Comparison of ENCODE assay signal across 3 worm cellular contexts in the genomic region with DNA sequence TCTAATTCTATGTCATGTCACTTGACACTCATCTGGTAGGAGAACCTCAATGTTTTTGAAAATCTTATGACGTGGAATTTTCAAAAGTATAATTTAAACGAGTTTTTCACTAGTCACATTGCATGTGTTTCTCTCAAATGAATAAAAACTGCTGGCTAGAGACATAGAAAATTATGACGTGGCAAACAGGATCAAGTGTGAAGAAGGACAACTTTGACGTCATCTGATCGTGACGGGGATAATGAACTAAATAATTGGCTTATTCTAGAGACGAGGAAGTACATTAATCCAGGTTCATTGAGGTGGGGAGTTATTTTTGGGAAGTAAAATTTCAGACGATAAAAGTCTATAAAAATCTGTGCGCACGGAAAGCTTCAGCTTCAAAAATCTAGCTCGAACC.
A peak's percentile ranks its signal among the peaks of the same experiment; 100 is the strongest.
TF ChIP-seq lines count a peak whose summit lies in the region.

No protein-coding gene starts in this region.

TF ChIP-seq in whole organism, L1 larva, 84 proteins besides CTCF, POLR2A, EP300 and RAD21:
- no peak for TF ChIP-seq ceh-82 (tag; optimal IDR thresholded peaks at IDR 0.05; lab: Kevin White, UChicago)
- TF ChIP-seq zip-4 (GFP tag; optimal IDR thresholded peaks at IDR 0.05; lab: Kevin White, UChicago): no peak
- peak; percentile 16 for TF ChIP-seq ztf-4 (tag; optimal IDR thresholded peaks at IDR 0.05; lab: Kevin White, UChicago)
- peak; percentile 63 for TF ChIP-seq dsc-1 (tag; optimal IDR thresholded peaks at IDR 0.05; lab: Kevin White, UChicago)
- TF ChIP-seq swsn-7 (tag; optimal IDR thresholded peaks at IDR 0.05; lab: Kevin White, UChicago): peak; percentile 3
- peak; percentile 19 for TF ChIP-seq blmp-1 (tag; optimal IDR thresholded peaks at IDR 0.05; lab: Kevin White, UChicago)
- peak; percentile 18 for TF ChIP-seq lin-14 (GFP tag; optimal IDR thresholded peaks at IDR 0.05; lab: Kevin White, UChicago)
- peak; percentile 52 for TF ChIP-seq nhr-85 (tag; lab: Kevin White, UChicago)
- peak; percentile 22 for TF ChIP-seq nhr-47 (tag; optimal IDR thresholded peaks at IDR 0.05; lab: Kevin White, UChicago)
- TF ChIP-seq nhr-20 (tag; optimal IDR thresholded peaks at IDR 0.05; lab: Kevin White, UChicago): peak; percentile 9
- TF ChIP-seq nhr-71 (tag; optimal IDR thresholded peaks at IDR 0.05; lab: Kevin White, UChicago): peak; percentile 44
- no peak for TF ChIP-seq elt-3 (tag; optimal IDR thresholded peaks at IDR 0.05; lab: Kevin White, UChicago)
TF ChIP-seq in whole organism, L1 larva: peak in this region for 9.

TF ChIP-seq in whole organism, L2 larva, 48 proteins besides CTCF, POLR2A, EP300 and RAD21:
- TF ChIP-seq nhr-25 (tag; optimal IDR thresholded peaks at IDR 0.05; lab: Kevin White, UChicago) (peak; percentile 40), crh-2 (tag; optimal IDR thresholded peaks at IDR 0.05; lab: Kevin White, UChicago) (no peak), nhr-10 (tag; optimal IDR thresholded peaks at IDR 0.05; lab: Kevin White, UChicago) (no peak), lsy-2 (tag; optimal IDR thresholded peaks at IDR 0.05; lab: Kevin White, UChicago) (peak in 1 of 2 experiments; percentile 38)
TF ChIP-seq in whole organism, L2 larva: peak in this region for 2.

TF ChIP-seq in whole organism, L3 larva, 47 proteins besides CTCF, POLR2A, EP300 and RAD21:
- TF ChIP-seq lin-39 (tag; optimal IDR thresholded peaks at IDR 0.05; lab: Kevin White, UChicago): no peak
- TF ChIP-seq nhr-23 (tag; optimal IDR thresholded peaks at IDR 0.05; lab: Kevin White, UChicago): peak; percentile 20
- peak; percentile 50 for TF ChIP-seq nhr-25 (tag; optimal IDR thresholded peaks at IDR 0.05; lab: Kevin White, UChicago)
- TF ChIP-seq jun-1 (tag; optimal IDR thresholded peaks at IDR 0.05; lab: Kevin White, UChicago): no peak
- TF ChIP-seq zag-1 (tag; optimal IDR thresholded peaks at IDR 0.05; lab: Kevin White, UChicago): no peak
- TF ChIP-seq mdl-1 (tag; optimal IDR thresholded peaks at IDR 0.05; lab: Kevin White, UChicago): no peak
- TF ChIP-seq ceh-9 (tag; optimal IDR thresholded peaks at IDR 0.05; lab: Kevin White, UChicago): no peak
- no peak for TF ChIP-seq daf-12 (tag; optimal IDR thresholded peaks at IDR 0.05; lab: Kevin White, UChicago)
- no peak for TF ChIP-seq elt-2 (tag; optimal IDR thresholded peaks at IDR 0.05; lab: Kevin White, UChicago)
- no peak for TF ChIP-seq pqm-1 (tag; optimal IDR thresholded peaks at IDR 0.05; lab: Kevin White, UChicago)
- TF ChIP-seq ceh-16 (tag; optimal IDR thresholded peaks at IDR 0.05; lab: Kevin White, UChicago): no peak
- TF ChIP-seq lin-15B (tag; optimal IDR thresholded peaks at IDR 0.05; lab: Kevin White, UChicago): no peak

Comparison
In these comparisons a context has a peak if more than half of its experiments do, and no peak if none do; other contexts are left out.
1. Of the 22 proteins assayed by ChIP-seq in both whole organism, L1 larva and whole organism, L2 larva: peak only in whole organism, L1 larva: blmp-1 and ztf-4; only in whole organism, L2 larva: none; in both: none; in neither: 19; mixed calls (peak in some experiments, not most) for 1.